Fruit fly (Drosophila melanogaster): ENCODE measurements around the gene CG5167.

- TF ChIP-seq ranshi (GFP tag; IDR thresholded peaks at IDR 0.05) (no peak), salm (tag; optimal IDR thresholded peaks at IDR 0.05) (no peak), CG1024 (GFP tag; IDR thresholded peaks at IDR 0.05) (no peak), Trl (optimal IDR thresholded peaks at IDR 0.05) (no peak), Trl (GFP tag; optimal IDR thresholded peaks at IDR 0.05) (no peak), CG17829 (tag; optimal IDR thresholded peaks at IDR 0.05) (no peak), chif (GFP tag; optimal IDR thresholded peaks at IDR 0.05) (no peak), ash1 (GFP tag; optimal IDR thresholded peaks at IDR 0.05) (no peak), CG6813 (GFP tag; optimal IDR thresholded peaks at IDR 0.05) (no peak)
Observed at dm6 chr3R:12382563-12382962, 23.8 kb upstream of the CG5167 start, which contains the start of gene CG10035.

Measured in whole organism, embryonic.